Fruit fly (Drosophila melanogaster): ENCODE results near the gene CG11095.

dm6 chrX:13820310-13821038 is 9.0 kb downstream of the CG11095 start:
- TF ChIP-seq ttk (optimal IDR thresholded peaks at IDR 0.05) (no peak), insv (optimal IDR thresholded peaks at IDR 0.05) (no peak), Sin3A (optimal IDR thresholded peaks at IDR 0.05) (no peak), h (optimal IDR thresholded peaks at IDR 0.05) (no peak)

Data from Kc167 (cell line).